Worm (Caenorhabditis elegans) whole organism, midembryonic: Measurements from ENCODE around the gene dhs-8.

Source experiments
- T22C8.4 ChIP-seq: fragments of 200-800 bp; sonication (Bioruptor generic); IDR thresholded peaks from 2 replicates; pipeline ENCODE4 v1.3.6; 2022; ENCODE audit warnings: missing genetic modification characterization, missing compliant biosample characterization
- cog-1 ChIP-seq: sonication (generic microtip); optimal IDR thresholded peaks from 2 replicates; lab custom pipeline; 2016; ENCODE audit warnings: missing genetic modification characterization, missing compliant biosample characterization
- flt-1 ChIP-seq: fragments of 200-800 bp; sonication (Bioruptor generic); IDR thresholded peaks from 2 replicates; pipeline ENCODE4 v1.3.6; 2022; ENCODE audit warnings: missing genetic modification characterization, missing compliant biosample characterization
- klf-2 ChIP-seq: fragments of 200-800 bp; sonication (Bioruptor generic); conservative IDR thresholded peaks from 2 replicates; pipeline ENCODE4 v1.3.6; 2022; ENCODE audit warnings: missing genetic modification reagents, missing genetic modification characterization, missing compliant biosample characterization
- med-1 ChIP-seq: sonication (generic microtip); optimal IDR thresholded peaks from 2 replicates; lab custom pipeline; 2017; ENCODE audit warnings: missing genetic modification characterization, mild to moderate bottlenecking, missing compliant biosample characterization, antibody characterized with exemption, missing genetic modification reagents; ENCODE audit not compliant: insufficient read depth
- ref-1 ChIP-seq: fragments of 200-800 bp; sonication (Bioruptor generic); conservative IDR thresholded peaks from 2 replicates; pipeline ENCODE4 v1.3.6; 2022; ENCODE audit warnings: missing genetic modification reagents, missing genetic modification characterization, missing compliant biosample characterization
- tab-1 ChIP-seq: fragments of 200-800 bp; sonication (Bioruptor generic); IDR thresholded peaks from 2 replicates; pipeline ENCODE4 v1.3.6; 2022; ENCODE audit warnings: missing genetic modification characterization, missing compliant biosample characterization
- ztf-23 ChIP-seq: fragments of 200-800 bp; sonication (Bioruptor generic); IDR thresholded peaks from 2 replicates; pipeline ENCODE4 v1.3.6; 2022; ENCODE audit warnings: missing genetic modification reagents, missing genetic modification characterization, missing compliant biosample characterization
- ztf-29 ChIP-seq: fragments of 200-800 bp; sonication (Bioruptor generic); IDR thresholded peaks from 2 replicates; pipeline ENCODE4 v1.3.6; 2022; ENCODE audit warnings: missing genetic modification reagents, missing genetic modification characterization, missing compliant biosample characterization

dhs-8 gene

DNA sequence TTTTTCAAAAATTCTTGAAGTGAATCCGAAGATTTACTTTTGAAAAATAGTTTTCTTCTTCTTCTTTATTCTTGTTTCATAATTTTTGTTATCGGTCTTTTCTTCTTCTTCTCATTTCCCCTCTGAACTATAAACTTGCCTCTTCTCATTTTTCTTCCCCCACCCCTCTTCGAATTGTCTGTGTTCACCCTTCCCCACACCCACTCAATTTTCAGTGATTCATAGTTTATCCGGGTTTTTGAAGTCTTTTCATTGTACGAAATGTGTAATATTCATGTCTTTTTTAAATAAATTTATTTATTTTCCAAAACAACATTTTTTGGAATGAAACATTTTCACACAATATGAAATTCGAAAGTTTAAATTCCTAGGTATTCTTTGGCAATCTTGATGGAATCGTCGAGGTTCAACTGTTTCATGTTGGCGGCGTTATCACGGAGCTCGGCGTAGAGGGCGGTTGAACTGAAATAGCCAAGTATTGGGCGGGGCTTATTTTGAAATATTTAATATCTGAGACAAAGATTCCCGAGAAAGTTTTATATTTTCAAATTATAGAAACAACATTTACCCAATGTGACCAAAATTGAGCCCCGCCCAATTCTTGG lies 5.1 kb upstream of the dhs-8 start:
- TF ChIP-seq med-1 (GFP tag; lab: Kevin White, UChicago) (no peak), T22C8.4 (GFP tag; lab: Robert Waterston, UW) (no peak), tab-1 (GFP tag; lab: Robert Waterston, UW) (no peak), flt-1 (GFP tag; lab: Robert Waterston, UW) (no peak), ztf-29 (GFP tag; lab: Robert Waterston, UW) (no peak), cog-1 (tag; lab: Kevin White, UChicago) (no peak), ref-1 (GFP tag; lab: Robert Waterston, UW) (no peak), klf-2 (GFP tag; lab: Robert Waterston, UW) (no peak)

DNA sequence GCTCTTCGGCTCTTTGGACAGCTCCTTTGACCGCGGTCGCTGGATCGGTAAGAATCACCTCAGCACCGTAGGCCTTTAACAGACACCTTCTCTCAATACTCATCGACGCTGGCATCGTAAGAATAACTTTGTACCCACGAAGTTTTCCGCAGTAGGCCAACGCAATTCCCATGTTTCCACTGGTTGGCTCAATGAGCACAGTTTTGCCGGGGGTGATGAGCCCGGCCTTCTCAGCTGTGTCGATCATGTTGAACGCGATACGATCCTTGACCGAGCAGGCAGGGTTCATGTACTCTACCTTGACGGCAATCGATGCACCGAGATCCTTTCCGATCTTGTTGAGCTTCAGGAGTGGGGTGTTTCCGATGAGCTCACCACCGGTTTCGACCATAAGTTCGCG lies 3.8 kb upstream of the dhs-8 start:
- TF ChIP-seq ztf-29 (GFP tag; lab: Robert Waterston, UW) (no peak), flt-1 (GFP tag; lab: Robert Waterston, UW) (no peak), klf-2 (GFP tag; lab: Robert Waterston, UW) (no peak), med-1 (GFP tag; lab: Kevin White, UChicago) (no peak), tab-1 (GFP tag; lab: Robert Waterston, UW) (no peak), ztf-23 (GFP tag; lab: Robert Waterston, UW) (no peak), cog-1 (tag; lab: Kevin White, UChicago) (no peak), ref-1 (GFP tag; lab: Robert Waterston, UW) (no peak), T22C8.4 (GFP tag; lab: Robert Waterston, UW) (no peak)

DNA sequence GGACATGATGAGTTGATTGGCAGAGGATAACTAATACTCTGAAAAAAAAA lies 3.6 kb upstream of the dhs-8 start, which contains the start of gene cysl-2:
TSS of gene cysl-2 (minus strand) at position 38 of the 50 bp plus-strand sequence.
- TF ChIP-seq tab-1 (GFP tag; lab: Robert Waterston, UW) (no peak), flt-1 (GFP tag; lab: Robert Waterston, UW) (no peak), T22C8.4 (GFP tag; lab: Robert Waterston, UW) (no peak), ztf-29 (GFP tag; lab: Robert Waterston, UW) (no peak), ztf-23 (GFP tag; lab: Robert Waterston, UW) (no peak), med-1 (GFP tag; lab: Kevin White, UChicago) (no peak), ref-1 (GFP tag; lab: Robert Waterston, UW) (no peak), klf-2 (GFP tag; lab: Robert Waterston, UW) (no peak), cog-1 (tag; lab: Kevin White, UChicago) (no peak)

ce11 chrII:14494464-14494863 lies 3.4 kb upstream of the dhs-8 start:
- TF ChIP-seq T22C8.4 (GFP tag; lab: Robert Waterston, UW) (no peak), ztf-29 (GFP tag; lab: Robert Waterston, UW) (no peak), flt-1 (GFP tag; lab: Robert Waterston, UW) (no peak), tab-1 (GFP tag; lab: Robert Waterston, UW) (no peak), ref-1 (GFP tag; lab: Robert Waterston, UW) (no peak), ztf-23 (GFP tag; lab: Robert Waterston, UW) (no peak)

- TF ChIP-seq med-1 (GFP tag; lab: Kevin White, UChicago): no peak
- TF ChIP-seq T22C8.4 (GFP tag; lab: Robert Waterston, UW): no peak
- no peak for TF ChIP-seq ztf-23 (GFP tag; lab: Robert Waterston, UW)
- no peak for TF ChIP-seq flt-1 (GFP tag; lab: Robert Waterston, UW)
- no peak for TF ChIP-seq ztf-29 (GFP tag; lab: Robert Waterston, UW)
- TF ChIP-seq cog-1 (tag; lab: Kevin White, UChicago): no peak
- no peak for TF ChIP-seq tab-1 (GFP tag; lab: Robert Waterston, UW)
- no peak for TF ChIP-seq klf-2 (GFP tag; lab: Robert Waterston, UW)
- no peak for TF ChIP-seq ref-1 (GFP tag; lab: Robert Waterston, UW)
Measured at ce11 chrII:14495341-14495740, 2.5 kb upstream of the dhs-8 start.

ce11 chrII:14496809-14497208 lies 1.0 kb upstream of the dhs-8 start:
- TF ChIP-seq cog-1 (tag; lab: Kevin White, UChicago): peak; percentile 92
- peak; percentile 90 for TF ChIP-seq ztf-29 (GFP tag; lab: Robert Waterston, UW)
- peak; percentile 88 for TF ChIP-seq klf-2 (GFP tag; lab: Robert Waterston, UW)
- peak; percentile 92 for TF ChIP-seq tab-1 (GFP tag; lab: Robert Waterston, UW)
- TF ChIP-seq ztf-23 (GFP tag; lab: Robert Waterston, UW): peak; percentile 92
- peak; percentile 82 for TF ChIP-seq ref-1 (GFP tag; lab: Robert Waterston, UW)
- TF ChIP-seq med-1 (GFP tag; lab: Kevin White, UChicago): peak; percentile 72
- TF ChIP-seq T22C8.4 (GFP tag; lab: Robert Waterston, UW): peak; percentile 87
- peak; percentile 96 for TF ChIP-seq flt-1 (GFP tag; lab: Robert Waterston, UW)

DNA sequence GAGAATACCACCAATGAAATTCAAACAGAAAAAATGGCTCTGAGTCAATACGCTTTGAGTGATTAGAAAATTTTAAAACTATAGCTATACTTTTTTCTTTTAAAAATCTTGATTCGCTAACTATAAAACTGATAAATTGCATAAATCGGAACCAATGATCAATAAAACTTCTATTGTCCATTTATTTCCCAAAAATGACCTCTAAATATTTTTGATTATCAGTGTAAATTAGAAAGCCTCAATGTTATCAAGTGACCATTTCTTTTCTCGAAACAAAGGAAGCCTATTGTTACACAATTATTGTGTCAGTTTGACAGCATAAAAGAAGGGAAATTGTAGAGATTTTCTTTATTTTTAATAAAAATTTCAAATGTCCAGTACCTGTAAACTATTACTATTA lies 2.3 kb downstream of the dhs-8 start, which contains the start of gene K10H10.4:
TSS of gene K10H10.4 (plus strand) at position 301 of the 400 bp plus-strand sequence.
- TF ChIP-seq med-1 (GFP tag; lab: Kevin White, UChicago) (no peak), ztf-23 (GFP tag; lab: Robert Waterston, UW) (no peak), ztf-29 (GFP tag; lab: Robert Waterston, UW) (no peak), klf-2 (GFP tag; lab: Robert Waterston, UW) (no peak), ref-1 (GFP tag; lab: Robert Waterston, UW) (no peak), flt-1 (GFP tag; lab: Robert Waterston, UW) (no peak), cog-1 (tag; lab: Kevin White, UChicago) (no peak), tab-1 (GFP tag; lab: Robert Waterston, UW) (no peak), T22C8.4 (GFP tag; lab: Robert Waterston, UW) (no peak)

DNA sequence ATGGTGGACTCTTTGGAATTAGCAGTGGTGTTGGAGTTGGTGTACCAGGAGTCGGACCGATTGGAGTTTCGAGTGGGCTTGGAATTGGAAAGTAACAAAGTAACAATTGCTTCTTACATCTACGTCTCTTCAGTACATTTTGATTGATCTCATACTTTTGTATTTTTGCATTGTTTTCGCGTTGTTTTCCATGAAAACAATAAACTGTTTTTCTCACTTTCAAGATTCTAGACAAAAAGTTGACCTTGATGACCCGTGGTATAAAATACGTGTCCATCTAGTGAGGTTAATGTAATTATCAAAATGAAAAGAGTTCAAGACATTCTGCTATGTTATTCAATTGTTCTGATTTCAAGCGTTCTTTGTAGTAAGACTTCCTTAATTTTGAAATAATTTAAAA lies 3.6 kb downstream of the dhs-8 start, which contains the start of gene K10H10.5:
TSS of gene K10H10.5 (plus strand) at position 301 of the 400 bp plus-strand sequence.
- TF ChIP-seq tab-1 (GFP tag; lab: Robert Waterston, UW) (no peak), ztf-23 (GFP tag; lab: Robert Waterston, UW) (no peak), ztf-29 (GFP tag; lab: Robert Waterston, UW) (no peak)

DNA sequence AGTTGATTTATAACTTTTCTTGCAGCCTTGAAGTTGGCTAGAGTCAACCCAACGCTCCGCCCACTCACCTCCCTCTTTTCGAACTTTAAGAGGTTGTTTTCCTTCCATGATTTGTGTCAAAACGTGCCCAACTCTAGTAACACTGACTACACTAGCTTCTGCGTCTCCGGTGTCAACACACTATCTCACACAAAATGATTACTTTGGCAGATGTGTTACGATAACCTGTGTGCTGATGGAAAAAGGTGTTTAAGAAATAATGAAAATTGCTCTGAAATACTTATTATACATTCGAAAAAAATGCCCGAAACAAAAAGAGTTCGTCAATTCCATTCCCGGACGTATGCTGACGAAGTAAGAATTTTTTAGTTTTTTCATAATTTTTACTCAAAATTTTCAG lies 5.2 kb downstream of the dhs-8 start, which contains the start of gene K10H10.6:
TSS of gene K10H10.6 (plus strand) at position 301 of the 400 bp plus-strand sequence.
- TF ChIP-seq ztf-29 (GFP tag; lab: Robert Waterston, UW) (no peak), klf-2 (GFP tag; lab: Robert Waterston, UW) (no peak), tab-1 (GFP tag; lab: Robert Waterston, UW) (no peak), flt-1 (GFP tag; lab: Robert Waterston, UW) (no peak), ztf-23 (GFP tag; lab: Robert Waterston, UW) (no peak), T22C8.4 (GFP tag; lab: Robert Waterston, UW) (no peak), ref-1 (GFP tag; lab: Robert Waterston, UW) (no peak), cog-1 (tag; lab: Kevin White, UChicago) (no peak), med-1 (GFP tag; lab: Kevin White, UChicago) (no peak)
